Worm (Caenorhabditis elegans) whole organism, L4/young adult: ENCODE results near the gene nhr-98.

ENCODE experiments used
- W03F9.2 ChIP-seq: fragments of 150-350 bp; optimal IDR thresholded peaks from 2 replicates; lab custom pipeline; 2014; ENCODE audit warnings: missing biosample characterization, missing genetic modification characterization
- dao-5 ChIP-seq: sonication (generic microtip); optimal IDR thresholded peaks from 2 replicates; lab custom pipeline; 2016; ENCODE audit warnings: missing genotype, missing genetic modification characterization, moderate library complexity, missing compliant biosample characterization
- him-1 ChIP-seq: sonication (generic microtip); optimal IDR thresholded peaks from 2 replicates; lab custom pipeline; 2016; ENCODE audit warnings: missing genotype, missing genetic modification reagents, missing genetic modification characterization, missing compliant biosample characterization

- no peak for TF ChIP-seq him-1 (tag; lab: Kevin White, UChicago)
- TF ChIP-seq dao-5, result no peak
- no peak for TF ChIP-seq W03F9.2 (tag; lab: Kevin White, UChicago)
Observed at ce11 chrV:468460-468859, 14.8 kb downstream of the nhr-98 start, which contains the start of gene srbc-57.
